Worm (Caenorhabditis elegans) whole organism, L3 larva: ENCODE measurements around the gene F44E2.4.
A peak's percentile ranks its signal among the peaks of the same experiment; 100 is the strongest.

Experiments
- R02D3.7 ChIP-seq: fragments of 150-350 bp; optimal IDR thresholded peaks from 2 replicates; lab custom pipeline; 2014; ENCODE audit warnings: missing biosample characterization, missing genetic modification characterization
- ZK546.5 ChIP-seq: sonication (generic microtip); optimal IDR thresholded peaks from 2 replicates; lab custom pipeline; 2017; ENCODE audit warnings: missing biosample characterization, missing genetic modification characterization
- ama-1 ChIP-seq: fragments of 150-350 bp; optimal IDR thresholded peaks from 2 replicates; lab custom pipeline; 2018
- ceh-28 ChIP-seq: fragments of 150-350 bp; optimal IDR thresholded peaks from 2 replicates; lab custom pipeline; 2014; ENCODE audit warnings: missing biosample characterization, missing genetic modification reagents, missing genetic modification characterization
- daf-12 ChIP-seq: fragments of 150-350 bp; optimal IDR thresholded peaks from 2 replicates; lab custom pipeline; 2014; ENCODE audit warnings: missing biosample characterization, missing genetic modification reagents, missing genetic modification characterization
- egl-27 ChIP-seq: sonication (generic microtip); optimal IDR thresholded peaks from 4 replicates; lab custom pipeline; 2017; ENCODE audit warnings: missing biosample characterization, missing genetic modification reagents, missing genetic modification characterization
- egl-5 ChIP-seq: fragments of 150-350 bp; optimal IDR thresholded peaks from 2 replicates; lab custom pipeline; 2017; ENCODE audit warnings: missing biosample characterization, missing genetic modification reagents, missing genetic modification characterization, inconsistent platforms
- elt-1 ChIP-seq: fragments of 150-350 bp; optimal IDR thresholded peaks from 2 replicates; lab custom pipeline; 2014; ENCODE audit warnings: missing biosample characterization, missing genetic modification characterization
- elt-2 ChIP-seq: sonication (generic microtip); optimal IDR thresholded peaks from 2 replicates; lab custom pipeline; 2016; ENCODE audit warnings: missing genetic modification reagents, mild to moderate bottlenecking, missing genetic modification characterization, missing compliant biosample characterization
- elt-3 ChIP-seq, 3 experiments: fragments of 150-350 bp in 1 of 3; sonication (generic microtip) in 2 of 3; optimal IDR thresholded peaks; 2 replicates in 2 of 3; 4 replicates in 1 of 3; lab custom pipeline; 2014 to 2017; ENCODE audit warnings: missing biosample characterization in 3 of 3, missing genetic modification characterization in 3 of 3
- fkh-10 ChIP-seq: sonication (generic microtip); optimal IDR thresholded peaks from 2 replicates; lab custom pipeline; 2017; ENCODE audit warnings: missing biosample characterization, missing genetic modification reagents, missing genetic modification characterization
- fkh-2 ChIP-seq: fragments of 150-350 bp; optimal IDR thresholded peaks from 2 replicates; lab custom pipeline; 2014; ENCODE audit warnings: missing biosample characterization, missing genetic modification reagents, missing genetic modification characterization
- fos-1 ChIP-seq: fragments of 150-350 bp; optimal IDR thresholded peaks from 2 replicates; lab custom pipeline; 2014; ENCODE audit warnings: missing biosample characterization, missing genetic modification characterization
- hmg-11 ChIP-seq: sonication (generic microtip); optimal IDR thresholded peaks from 2 replicates; lab custom pipeline; 2016; ENCODE audit warnings: missing genetic modification characterization, missing compliant biosample characterization
- jun-1 ChIP-seq: fragments of 150-350 bp; optimal IDR thresholded peaks from 2 replicates; lab custom pipeline; 2014; ENCODE audit warnings: missing biosample characterization, missing genetic modification reagents, missing genetic modification characterization
- lin-15B ChIP-seq: fragments of 150-350 bp; optimal IDR thresholded peaks from 2 replicates; lab custom pipeline; 2014; ENCODE audit warnings: missing biosample characterization, missing genetic modification characterization
- lin-39 ChIP-seq: fragments of 150-350 bp; optimal IDR thresholded peaks from 2 replicates; lab custom pipeline; 2018; ENCODE audit warnings: missing biosample characterization, missing genetic modification reagents, missing genetic modification characterization
- lsy-12 ChIP-seq: sonication (generic microtip); optimal IDR thresholded peaks from 2 replicates; lab custom pipeline; 2016; ENCODE audit warnings: mild to moderate bottlenecking, missing genetic modification characterization, missing compliant biosample characterization
- mdl-1 ChIP-seq: fragments of 150-350 bp; optimal IDR thresholded peaks from 2 replicates; lab custom pipeline; 2014; ENCODE audit warnings: missing biosample characterization, missing genetic modification characterization
- mml-1 ChIP-seq: fragments of 150-350 bp; sonication (generic microtip); optimal IDR thresholded peaks from 3 replicates; lab custom pipeline; 2014; ENCODE audit warnings: missing biosample characterization, missing genetic modification characterization
- nfya-1 ChIP-seq: sonication (generic microtip); optimal IDR thresholded peaks from 2 replicates; lab custom pipeline; 2017; ENCODE audit warnings: missing genetic modification characterization, mild to moderate bottlenecking, missing compliant biosample characterization, antibody characterized with exemption, moderate library complexity; ENCODE audit not compliant: insufficient read depth
- nhr-11 ChIP-seq: fragments of 150-350 bp; optimal IDR thresholded peaks from 2 replicates; lab custom pipeline; 2014; ENCODE audit warnings: missing biosample characterization, missing genetic modification characterization
- nhr-23 ChIP-seq: fragments of 150-350 bp; optimal IDR thresholded peaks from 2 replicates; lab custom pipeline; 2014; ENCODE audit warnings: missing biosample characterization, missing genetic modification reagents, missing genetic modification characterization
- nhr-25 ChIP-seq: sonication (generic microtip); optimal IDR thresholded peaks from 2 replicates; lab custom pipeline; 2017; ENCODE audit warnings: missing biosample characterization, missing genetic modification characterization
- nhr-43 ChIP-seq: sonication (generic microtip); optimal IDR thresholded peaks from 2 replicates; lab custom pipeline; 2016; ENCODE audit warnings: mild to moderate bottlenecking, missing genetic modification characterization, missing compliant biosample characterization; ENCODE audit not compliant: poor library complexity, severe bottlenecking
- pha-4 ChIP-seq: fragments of 150-350 bp; optimal IDR thresholded peaks from 2 replicates; lab custom pipeline; 2014; ENCODE audit warnings: missing biosample characterization, missing genetic modification reagents, missing genetic modification characterization
- pqm-1 ChIP-seq: fragments of 150-350 bp; optimal IDR thresholded peaks from 2 replicates; lab custom pipeline; 2017; ENCODE audit warnings: missing biosample characterization, missing genetic modification characterization, inconsistent platforms
- skn-1 ChIP-seq: fragments of 150-350 bp; optimal IDR thresholded peaks from 2 replicates; lab custom pipeline; 2014; ENCODE audit warnings: missing biosample characterization, missing genetic modification characterization
- snpc-4 ChIP-seq: fragments of 150-350 bp; optimal IDR thresholded peaks from 2 replicates; lab custom pipeline; 2014; ENCODE audit warnings: missing biosample characterization, missing genetic modification characterization
- tbx-2 ChIP-seq: sonication (generic microtip); optimal IDR thresholded peaks from 2 replicates; lab custom pipeline; 2016; ENCODE audit warnings: mild to moderate bottlenecking, missing genetic modification characterization, missing compliant biosample characterization
- unc-62 ChIP-seq: fragments of 150-350 bp; sonication (generic microtip); optimal IDR thresholded peaks from 4 replicates; lab custom pipeline; 2014; ENCODE audit warnings: missing biosample characterization, missing genetic modification reagents, missing genetic modification characterization
- ztf-11 ChIP-seq: fragments of 150-350 bp; optimal IDR thresholded peaks from 2 replicates; lab custom pipeline; 2014; ENCODE audit warnings: missing biosample characterization, missing genetic modification characterization
- ztf-4 ChIP-seq: fragments of 150-350 bp; optimal IDR thresholded peaks from 2 replicates; lab custom pipeline; 2014; ENCODE audit warnings: missing biosample characterization, missing genetic modification characterization

Gene F44E2.4

DNA sequence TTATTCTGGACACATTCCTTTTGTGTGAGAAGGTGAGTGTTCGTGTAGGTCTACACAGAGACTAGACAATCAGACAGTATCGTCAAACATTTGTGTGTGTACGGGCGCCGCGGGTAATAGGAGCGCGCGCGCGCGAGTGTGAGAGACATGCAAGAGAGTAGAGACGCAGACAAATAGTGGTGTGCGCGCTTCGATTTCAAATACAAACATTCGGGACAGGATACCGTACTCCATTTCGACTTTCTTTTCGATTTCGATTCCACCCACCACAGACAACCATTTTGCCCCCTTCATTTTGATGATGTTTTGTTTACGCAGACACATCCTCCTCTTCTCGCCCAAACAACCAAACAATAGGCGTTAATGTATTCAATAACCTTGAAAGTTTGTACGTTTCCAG lies 43.4 kb downstream of the F44E2.4 start:
- peak; percentile 75 for TF ChIP-seq elt-2 (tag; lab: Kevin White, UChicago)
- peak; percentile 33 for TF ChIP-seq skn-1 (tag; lab: Kevin White, UChicago)
- TF ChIP-seq tbx-2 (tag; lab: Kevin White, UChicago), result no peak
- TF ChIP-seq hmg-11 (tag; lab: Kevin White, UChicago), result peak; percentile 79
- TF ChIP-seq egl-5 (tag; lab: Kevin White, UChicago), result peak; percentile 31
- TF ChIP-seq nhr-43 (tag; lab: Kevin White, UChicago), result peak; percentile 69
- no peak for TF ChIP-seq daf-12 (tag; lab: Kevin White, UChicago)
- no peak for TF ChIP-seq fos-1
- TF ChIP-seq ztf-11 (tag; lab: Kevin White, UChicago), result no peak
- TF ChIP-seq lin-15B (tag; lab: Kevin White, UChicago), result peak; percentile 49
- TF ChIP-seq ama-1, result peak; percentile 77
- TF ChIP-seq egl-27 (tag; lab: Kevin White, UChicago), result peak; percentile 42
- TF ChIP-seq nhr-23, result peak; percentile 86
- no peak for TF ChIP-seq ZK546.5 (tag; lab: Kevin White, UChicago)
- TF ChIP-seq ceh-28, result peak; percentile 17
- TF ChIP-seq lin-39 (tag; lab: Kevin White, UChicago), result peak; percentile 79
- peak; percentile 20 for TF ChIP-seq pqm-1 (tag; lab: Kevin White, UChicago)
- peak; percentile 72 for TF ChIP-seq snpc-4 (tag; lab: Kevin White, UChicago)
- peak; percentile 31 for TF ChIP-seq mdl-1
- TF ChIP-seq nfya-1 (tag; lab: Kevin White, UChicago), result peak; percentile 68
- TF ChIP-seq nhr-25 (tag; lab: Kevin White, UChicago), result peak; percentile 91
- peak; percentile 52 for TF ChIP-seq elt-1 (tag; lab: Kevin White, UChicago)
- no peak for TF ChIP-seq fkh-10 (GFP tag; lab: Kevin White, UChicago)
- TF ChIP-seq R02D3.7 (tag; lab: Kevin White, UChicago), result peak; percentile 30
- peak; percentile 87 for TF ChIP-seq lsy-12
- TF ChIP-seq pha-4, result peak; percentile 95
- peak; percentile 86 for TF ChIP-seq jun-1 (tag; lab: Kevin White, UChicago)

- TF ChIP-seq fkh-2 (tag; lab: Kevin White, UChicago), result no peak
Measured at ce11 chrIII:8792251-8792650, 46.0 kb downstream of the F44E2.4 start, which contains the start of gene ztf-1. ztf-1 (minus strand) TSS chrIII:8792351.

- TF ChIP-seq lin-15B (tag; lab: Kevin White, UChicago), result no peak
- no peak for TF ChIP-seq elt-3 (tag; optimal IDR thresholded peaks at IDR 0.05; lab: Kevin White, UChicago)
- TF ChIP-seq nhr-11 (tag; lab: Kevin White, UChicago), result no peak
- TF ChIP-seq fkh-10 (GFP tag; lab: Kevin White, UChicago), result no peak
- no peak for TF ChIP-seq snpc-4 (tag; lab: Kevin White, UChicago)
- TF ChIP-seq mml-1, result no peak
- TF ChIP-seq skn-1 (tag; lab: Kevin White, UChicago), result no peak
Measured at ce11 chrIII:8791235-8791634, 47.0 kb downstream of the F44E2.4 start, which contains the start of the genes zfp-1 and F54F2.14. zfp-1 (plus strand) TSS chrIII:8791535. F54F2.14 (plus strand) TSS chrIII:8791546.

DNA sequence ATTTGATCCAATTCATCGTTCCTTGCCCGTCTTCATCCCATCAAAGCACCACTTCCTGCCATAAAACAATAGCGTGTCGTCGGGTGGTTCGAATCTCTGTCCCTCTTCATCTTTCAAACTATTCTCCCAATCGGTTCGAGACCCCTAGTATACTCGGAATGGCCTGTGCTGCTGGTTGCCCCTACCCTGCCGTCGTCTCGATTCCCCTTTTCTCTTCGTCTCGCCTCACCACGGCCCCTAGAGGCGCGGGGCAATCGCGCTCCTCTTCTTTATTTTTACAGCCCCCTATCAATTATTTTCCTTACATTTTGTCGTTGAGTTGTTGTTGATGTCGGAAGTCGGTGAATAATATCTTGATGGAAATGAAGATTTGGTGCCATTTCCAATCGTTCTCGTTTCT lies 49.5 kb downstream of the F44E2.4 start:
- TF ChIP-seq hmg-11 (tag; lab: Kevin White, UChicago) (peak; percentile 40), nhr-23 (no peak), lin-15B (tag; lab: Kevin White, UChicago) (peak; percentile 17), ztf-4 (no peak), egl-5 (tag; lab: Kevin White, UChicago) (peak; percentile 32), lin-39 (tag; lab: Kevin White, UChicago) (peak; percentile 73), nfya-1 (tag; lab: Kevin White, UChicago) (peak; percentile 25)

DNA sequence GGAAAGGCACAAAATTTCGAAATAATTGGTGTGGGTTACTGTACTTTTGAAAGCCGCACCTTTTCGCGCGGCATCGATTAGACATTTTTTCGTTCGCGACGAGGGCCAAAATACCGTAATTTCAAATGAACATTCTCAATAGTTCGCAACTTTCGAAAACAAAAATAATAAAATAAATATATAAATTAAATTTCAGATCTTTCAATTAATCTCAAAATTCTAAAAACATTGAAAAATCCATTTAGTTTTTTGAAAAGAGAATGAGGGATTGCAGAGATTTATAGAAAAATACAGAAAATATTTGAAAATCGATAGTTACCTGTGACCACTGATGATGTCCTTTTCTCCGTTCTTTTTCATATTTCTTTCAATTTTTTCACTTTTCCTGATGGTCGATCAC lies 52.1 kb downstream of the F44E2.4 start, which contains the start of gene K02D10.8:
Gene K02D10.8 (plus strand): TSS at position 301 of the 400 bp plus-strand sequence.
- TF ChIP-seq unc-62 (GFP tag; lab: Kevin White, UChicago) (no peak), daf-12 (tag; lab: Kevin White, UChicago) (no peak), nhr-25 (tag; lab: Kevin White, UChicago) (no peak)
